Fruit fly (Drosophila melanogaster): Measurements from ENCODE around the gene Sfxn1-3.

Sfxn1-3 gene

dm6 chr3R:4387490-4387889 lies 9.1 kb downstream of the Sfxn1-3 start, which contains the start of gene tub (continued):
- peak; percentile 32 for TF ChIP-seq Dp (GFP tag; optimal IDR thresholded peaks at IDR 0.05)
- peak in 1 of 3 experiments; percentile 13 for TF ChIP-seq Stat92E (GFP tag; optimal IDR thresholded peaks at IDR 0.05)
- peak; percentile 68; the same call in 1 of the 4 replicates for TF ChIP-seq chinmo (GFP tag; IDR thresholded peaks at IDR 0.05; ENCODE audit: partially characterized antibody)
- peak in 1 of 2 experiments; percentile 8 for TF ChIP-seq insv (GFP tag; optimal IDR thresholded peaks at IDR 0.05)
- peak; percentile 85 for TF ChIP-seq MESR4 (GFP tag; optimal IDR thresholded peaks at IDR 0.05)
- TF ChIP-seq gro (GFP tag; optimal IDR thresholded peaks at IDR 0.05), result peak; percentile 31
- TF ChIP-seq jumu (GFP tag; optimal IDR thresholded peaks at IDR 0.05), result peak; percentile 13
- peak; percentile 69 for TF ChIP-seq CG4617 (GFP tag; optimal IDR thresholded peaks at IDR 0.05; ENCODE audit: borderline replicate concordance)
- TF ChIP-seq CG2116 (GFP tag; optimal IDR thresholded peaks at IDR 0.05), result peak; percentile 36
- TF ChIP-seq Fer1 (GFP tag; optimal IDR thresholded peaks at IDR 0.05), result peak; percentile 16
- TF ChIP-seq slbo (GFP tag; IDR thresholded peaks at IDR 0.05), result peak; percentile 66
- peak; percentile 62; the same call in 1 of the 2 replicates for TF ChIP-seq CG3847 (GFP tag; IDR thresholded peaks at IDR 0.05)
- peak; percentile 94 for TF ChIP-seq MBD-R2 (GFP tag; IDR thresholded peaks at IDR 0.05)
- peak; percentile 62; the same call in 2 of the 3 replicates for TF ChIP-seq CG2199 (GFP tag; IDR thresholded peaks at IDR 0.05)
- peak; percentile 30 for TF ChIP-seq CG5245 (GFP tag; optimal IDR thresholded peaks at IDR 0.05)
- TF ChIP-seq Hr3 (GFP tag; optimal IDR thresholded peaks at IDR 0.05), result peak; percentile 20
- TF ChIP-seq CG7556 (GFP tag; optimal IDR thresholded peaks at IDR 0.05), result peak; percentile 6
- TF ChIP-seq dpn (GFP tag; optimal IDR thresholded peaks at IDR 0.05), result peak; percentile 33 to 56
- TF ChIP-seq lmd (GFP tag; IDR thresholded peaks at IDR 0.05), result peak; percentile 38; the same call in 1 of the 2 replicates
- peak; percentile 62 for TF ChIP-seq CG32532 (GFP tag; IDR thresholded peaks at IDR 0.05)
- TF ChIP-seq Bgb (GFP tag; IDR thresholded peaks at IDR 0.05; ENCODE audit: partially characterized antibody), result peak; percentile 19; the same call in 1 of the 2 replicates
- TF ChIP-seq CG12744 (GFP tag; optimal IDR thresholded peaks at IDR 0.05), result no peak
- peak; percentile 36 for TF ChIP-seq kay (GFP tag; optimal IDR thresholded peaks at IDR 0.05)
- TF ChIP-seq phol (tag; optimal IDR thresholded peaks at IDR 0.05), result peak; percentile 91
- TF ChIP-seq CG9817 (tag; optimal IDR thresholded peaks at IDR 0.05), result no peak
- TF ChIP-seq CG3281 (GFP tag; optimal IDR thresholded peaks at IDR 0.05), result peak; percentile 47
- TF ChIP-seq dysf (GFP tag; IDR thresholded peaks at IDR 0.05), result peak; percentile 24; the same call in 1 of the 3 replicates
- TF ChIP-seq CG4328 (GFP tag; optimal IDR thresholded peaks at IDR 0.05), result no peak
- TF ChIP-seq CG12769 (tag; optimal IDR thresholded peaks at IDR 0.05), result no peak
- peak; percentile 91 for TF ChIP-seq CG10431 (GFP tag; optimal IDR thresholded peaks at IDR 0.05)
- TF ChIP-seq tin (GFP tag; optimal IDR thresholded peaks at IDR 0.05), result peak; percentile 41
- no peak for TF ChIP-seq CG7928 (GFP tag; optimal IDR thresholded peaks at IDR 0.05)
- TF ChIP-seq Fer3 (tag; optimal IDR thresholded peaks at IDR 0.05), result no peak
- TF ChIP-seq Dref (GFP tag; IDR thresholded peaks at IDR 0.05), result peak; percentile 47
- no peak for TF ChIP-seq mirr (GFP tag; optimal IDR thresholded peaks at IDR 0.05)
- peak; percentile 74 for TF ChIP-seq Sry-β (GFP tag; optimal IDR thresholded peaks at IDR 0.05)
- TF ChIP-seq CG15479 (GFP tag; optimal IDR thresholded peaks at IDR 0.05), result no peak
- TF ChIP-seq CHES-1-like (GFP tag; optimal IDR thresholded peaks at IDR 0.05), result peak; percentile 44
- TF ChIP-seq CG10979 (tag; optimal IDR thresholded peaks at IDR 0.05), result peak; percentile 36
- TF ChIP-seq dm (GFP tag; optimal IDR thresholded peaks at IDR 0.05), result peak; percentile 33
- TF ChIP-seq CG30403 (GFP tag; optimal IDR thresholded peaks at IDR 0.05), result peak; percentile 41
- TF ChIP-seq Max (GFP tag; optimal IDR thresholded peaks at IDR 0.05), result peak; percentile 8
- peak; percentile 38 for TF ChIP-seq CG17186 (GFP tag; optimal IDR thresholded peaks at IDR 0.05)
- TF ChIP-seq vfl (GFP tag; optimal IDR thresholded peaks at IDR 0.05), result no peak
- TF ChIP-seq Mad (GFP tag; optimal IDR thresholded peaks at IDR 0.05), result peak; percentile 40
- TF ChIP-seq CG9437 (GFP tag; optimal IDR thresholded peaks at IDR 0.05), result peak; percentile 8
- TF ChIP-seq CG3065 (GFP tag; optimal IDR thresholded peaks at IDR 0.05), result peak; percentile 5
- peak; percentile 55; the same call in 1 of the 2 replicates for TF ChIP-seq vvl (GFP tag; IDR thresholded peaks at IDR 0.05)
- TF ChIP-seq chif (GFP tag; optimal IDR thresholded peaks at IDR 0.05), result peak; percentile 20 to 51
- 0 out of 3 replicates have a peak, but pooled peaks have one; percentile 30 for TF ChIP-seq CG34224 (GFP tag; IDR thresholded peaks at IDR 0.05; ENCODE audit: partially characterized antibody)
